Worm (Caenorhabditis elegans) whole organism, L2 larva: ENCODE data around the gene C03B1.2.

ENCODE experiments used
- C34F6.9 ChIP-seq: fragments of 150-350 bp; optimal IDR thresholded peaks from 2 replicates; lab custom pipeline; 2014; ENCODE audit warnings: missing biosample characterization, missing genetic modification characterization
- F13H6.1 ChIP-seq: sonication (generic microtip); optimal IDR thresholded peaks from 2 replicates; lab custom pipeline; 2016; ENCODE audit warnings: missing genetic modification characterization, missing compliant biosample characterization
- R02D3.7 ChIP-seq: fragments of 150-350 bp; optimal IDR thresholded peaks from 2 replicates; lab custom pipeline; 2014; ENCODE audit warnings: missing biosample characterization, missing genetic modification characterization
- alr-1 ChIP-seq: fragments of 150-350 bp; optimal IDR thresholded peaks from 2 replicates; lab custom pipeline; 2014; ENCODE audit warnings: missing biosample characterization, missing genetic modification characterization
- aly-2 ChIP-seq: fragments of 150-350 bp; optimal IDR thresholded peaks from 2 replicates; lab custom pipeline; 2014; ENCODE audit warnings: missing biosample characterization, missing genetic modification characterization
- blmp-1 ChIP-seq: sonication (generic microtip); optimal IDR thresholded peaks from 2 replicates; lab custom pipeline; 2017; ENCODE audit warnings: missing genetic modification characterization, mild to moderate bottlenecking, missing compliant biosample characterization, antibody characterized with exemption, moderate library complexity; ENCODE audit not compliant: insufficient read depth
- ceh-16 ChIP-seq: fragments of 150-350 bp; optimal IDR thresholded peaks from 2 replicates; lab custom pipeline; 2014; ENCODE audit warnings: missing biosample characterization, missing genetic modification characterization
- ceh-82 ChIP-seq: fragments of 150-350 bp; optimal IDR thresholded peaks from 2 replicates; lab custom pipeline; 2014; ENCODE audit warnings: missing biosample characterization, missing genetic modification characterization
- crh-2 ChIP-seq: sonication (generic microtip); optimal IDR thresholded peaks from 2 replicates; lab custom pipeline; 2017; ENCODE audit warnings: missing biosample characterization, missing genetic modification characterization
- dmd-4 ChIP-seq: sonication (generic microtip); optimal IDR thresholded peaks from 2 replicates; lab custom pipeline; 2017; ENCODE audit warnings: missing biosample characterization, missing genetic modification characterization
- egl-27 ChIP-seq: sonication (generic microtip); optimal IDR thresholded peaks from 3 replicates; lab custom pipeline; 2017; ENCODE audit warnings: missing biosample characterization, missing genetic modification reagents, missing genetic modification characterization
- elt-1 ChIP-seq: fragments of 150-350 bp; optimal IDR thresholded peaks from 2 replicates; lab custom pipeline; 2014; ENCODE audit warnings: missing biosample characterization, missing genetic modification characterization
- fos-1 ChIP-seq: fragments of 150-350 bp; optimal IDR thresholded peaks from 2 replicates; lab custom pipeline; 2014; ENCODE audit warnings: missing biosample characterization, missing genetic modification characterization
- lin-11 ChIP-seq: fragments of 150-350 bp; sonication (generic microtip); optimal IDR thresholded peaks from 2 replicates; lab custom pipeline; 2014; ENCODE audit warnings: missing biosample characterization, missing genetic modification characterization, inconsistent platforms, mixed read lengths
- lin-13 ChIP-seq: fragments of 150-350 bp; optimal IDR thresholded peaks from 2 replicates; lab custom pipeline; 2014; ENCODE audit warnings: missing biosample characterization, missing genetic modification reagents, missing genetic modification characterization
- lin-39 ChIP-seq: fragments of 150-350 bp; optimal IDR thresholded peaks from 2 replicates; lab custom pipeline; 2014; ENCODE audit warnings: missing biosample characterization, missing genetic modification reagents, missing genetic modification characterization
- lsy-2 ChIP-seq, 2 experiments: fragments of 150-350 bp in 1 of 2; sonication (generic microtip) in 1 of 2; optimal IDR thresholded peaks; 2 replicates each; lab custom pipeline; 2014 to 2017; ENCODE audit warnings: missing biosample characterization in 2 of 2, missing genetic modification characterization in 2 of 2
- nhr-11 ChIP-seq: fragments of 150-350 bp; optimal IDR thresholded peaks from 2 replicates; lab custom pipeline; 2014; ENCODE audit warnings: missing biosample characterization, missing genetic modification characterization
- nhr-129 ChIP-seq: fragments of 150-350 bp; optimal IDR thresholded peaks from 2 replicates; lab custom pipeline; 2014; ENCODE audit warnings: missing biosample characterization, missing genetic modification characterization
- nhr-21 ChIP-seq: fragments of 150-350 bp; optimal IDR thresholded peaks from 2 replicates; lab custom pipeline; 2014; ENCODE audit warnings: missing biosample characterization, missing genetic modification characterization
- nhr-237 ChIP-seq: fragments of 150-350 bp; optimal IDR thresholded peaks from 2 replicates; lab custom pipeline; 2014; ENCODE audit warnings: missing biosample characterization, missing genetic modification characterization
- nhr-25 ChIP-seq: fragments of 150-350 bp; sonication (generic microtip); optimal IDR thresholded peaks from 3 replicates; lab custom pipeline; 2014; ENCODE audit warnings: missing biosample characterization, missing genetic modification characterization
- nhr-77 ChIP-seq: fragments of 150-350 bp; optimal IDR thresholded peaks from 2 replicates; lab custom pipeline; 2014; ENCODE audit warnings: missing biosample characterization, missing genetic modification characterization
- sma-3 ChIP-seq: sonication (generic microtip); optimal IDR thresholded peaks from 2 replicates; lab custom pipeline; 2016; ENCODE audit warnings: missing genetic modification reagents, missing genetic modification characterization, missing compliant biosample characterization
- sma-9 ChIP-seq, 2 experiments: fragments of 150-350 bp in 1 of 2; sonication (generic microtip) in 1 of 2; optimal IDR thresholded peaks; 2 replicates each; lab custom pipeline; 2014 to 2016; ENCODE audit warnings: missing genetic modification characterization in 2 of 2, mild to moderate bottlenecking in 1 of 2, missing biosample characterization in 1 of 2, missing compliant biosample characterization in 1 of 2, missing genetic modification reagents in 1 of 2, moderate library complexity in 1 of 2
- snpc-4 ChIP-seq: fragments of 150-350 bp; optimal IDR thresholded peaks from 2 replicates; lab custom pipeline; 2014; ENCODE audit warnings: missing biosample characterization, missing genetic modification characterization
- unc-39 ChIP-seq: fragments of 150-350 bp; optimal IDR thresholded peaks from 2 replicates; lab custom pipeline; 2014; ENCODE audit warnings: missing biosample characterization, missing genetic modification characterization
- unc-55 ChIP-seq: fragments of 150-350 bp; sonication (generic microtip); optimal IDR thresholded peaks from 3 replicates; lab custom pipeline; 2014; ENCODE audit warnings: missing biosample characterization, missing genetic modification reagents, missing genetic modification characterization
- zag-1 ChIP-seq: fragments of 150-350 bp; optimal IDR thresholded peaks from 2 replicates; lab custom pipeline; 2014; ENCODE audit warnings: missing biosample characterization, missing genetic modification characterization
- ztf-1 ChIP-seq: fragments of 200-800 bp; sonication (Bioruptor generic); conservative IDR thresholded peaks from 2 replicates; pipeline ENCODE4 v1.3.6; 2022; ENCODE audit warnings: missing genetic modification characterization, missing compliant biosample characterization
- ztf-4 ChIP-seq: fragments of 150-350 bp; optimal IDR thresholded peaks from 2 replicates; lab custom pipeline; 2014; ENCODE audit warnings: missing biosample characterization, missing genetic modification characterization

C03B1.2 gene

DNA sequence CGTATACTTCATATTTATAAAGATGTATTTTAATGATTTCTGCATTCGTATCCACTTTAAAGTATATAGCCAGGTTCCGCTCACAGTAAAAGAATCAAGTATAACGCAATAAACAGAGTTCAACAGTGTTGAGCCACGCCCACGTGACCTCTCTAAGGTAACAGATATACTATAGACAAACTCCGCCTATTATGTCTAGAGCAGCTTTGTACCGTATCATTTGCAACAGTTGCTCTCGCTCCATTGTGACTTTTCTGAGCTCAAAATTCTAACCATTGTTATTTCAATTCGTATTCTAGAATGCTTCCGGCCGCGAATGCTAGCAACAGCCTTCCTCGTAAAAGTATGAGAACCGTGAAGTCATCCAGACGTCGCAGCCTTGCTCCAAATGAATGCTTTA, 3.5 kb downstream of the C03B1.2 start, which contains the start of gene C03B1.17:
C03B1.17 (plus strand) TSS at position 301 of the 400 bp plus-strand sequence.
- no peak for TF ChIP-seq ceh-82 (tag; lab: Kevin White, UChicago)
- no peak for TF ChIP-seq nhr-77 (tag; lab: Kevin White, UChicago)
- TF ChIP-seq zag-1: no peak
- TF ChIP-seq lin-39 (tag; lab: Kevin White, UChicago): no peak
- no peak for TF ChIP-seq aly-2
- no peak for TF ChIP-seq C34F6.9
- no peak for TF ChIP-seq ztf-1 (GFP tag; lab: Robert Waterston, UW)
- TF ChIP-seq sma-9 (GFP tag; optimal IDR thresholded peaks at IDR 0.05; lab: Kevin White, UChicago): no peak
- TF ChIP-seq sma-9 (tag; optimal IDR thresholded peaks at IDR 0.05; lab: Kevin White, UChicago): no peak
- TF ChIP-seq egl-27: no peak

DNA sequence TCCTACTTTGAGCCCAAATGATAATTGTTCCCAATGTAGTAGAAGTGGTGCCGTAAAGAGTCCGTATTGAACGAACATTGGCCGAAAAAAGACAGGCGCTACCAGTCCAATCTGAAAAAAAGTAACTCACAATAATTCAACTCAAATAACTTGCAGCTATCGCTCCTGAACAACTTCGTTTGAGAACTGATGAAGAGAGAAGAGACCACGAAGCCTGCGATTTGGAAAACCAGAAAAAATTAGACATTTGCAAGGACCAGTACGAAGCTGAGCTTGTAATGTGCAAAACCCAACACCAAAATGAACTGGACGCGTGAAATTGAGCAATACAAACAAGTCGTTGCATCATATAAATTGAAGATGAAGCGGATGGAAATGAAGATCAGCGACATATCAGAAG, 4.6 kb downstream of the C03B1.2 start, which contains the start of gene C03B1.1:
C03B1.1 (plus strand) TSS at position 301 of the 400 bp plus-strand sequence.
- TF ChIP-seq dmd-4 (tag; lab: Kevin White, UChicago) (no peak), blmp-1 (no peak), F13H6.1 (tag; lab: Kevin White, UChicago) (no peak)

DNA sequence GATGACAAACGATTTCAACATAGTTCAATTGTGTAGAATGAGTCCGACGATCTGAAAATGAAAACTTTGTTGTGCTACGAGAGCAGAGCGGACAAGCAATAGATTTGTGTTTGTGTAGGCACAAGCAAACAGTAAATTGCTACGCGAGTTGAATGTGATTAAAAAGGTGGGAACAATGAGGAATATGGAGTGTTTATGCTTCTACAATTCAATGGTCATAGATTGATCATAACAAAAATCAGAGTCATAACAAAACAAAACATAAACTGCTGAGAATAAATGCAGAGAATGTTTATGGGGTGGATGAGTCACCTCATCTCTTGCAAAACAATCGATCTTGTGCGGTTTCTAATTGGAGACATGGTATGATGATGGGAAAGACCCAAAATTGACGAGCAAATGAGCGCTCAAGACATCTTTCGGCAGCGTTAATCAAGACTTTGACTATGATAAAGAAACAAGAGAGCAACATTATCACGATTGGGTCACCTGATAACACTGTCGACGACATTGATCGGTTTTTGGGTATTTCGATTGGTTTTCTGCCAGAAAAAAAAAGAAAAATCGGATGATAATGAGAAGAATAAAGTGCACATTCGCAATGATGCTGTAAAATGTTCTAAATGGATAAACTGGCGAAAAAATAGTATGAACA, 7.9 kb downstream of the C03B1.2 start, which contains the start of gene lmp-1:
lmp-1 (minus strand) TSS at position 51 of the 655 bp plus-strand sequence.
- no peak for TF ChIP-seq snpc-4 (tag; lab: Kevin White, UChicago)
- peak; percentile 37 for TF ChIP-seq fos-1 (tag; lab: Kevin White, UChicago)

DNA sequence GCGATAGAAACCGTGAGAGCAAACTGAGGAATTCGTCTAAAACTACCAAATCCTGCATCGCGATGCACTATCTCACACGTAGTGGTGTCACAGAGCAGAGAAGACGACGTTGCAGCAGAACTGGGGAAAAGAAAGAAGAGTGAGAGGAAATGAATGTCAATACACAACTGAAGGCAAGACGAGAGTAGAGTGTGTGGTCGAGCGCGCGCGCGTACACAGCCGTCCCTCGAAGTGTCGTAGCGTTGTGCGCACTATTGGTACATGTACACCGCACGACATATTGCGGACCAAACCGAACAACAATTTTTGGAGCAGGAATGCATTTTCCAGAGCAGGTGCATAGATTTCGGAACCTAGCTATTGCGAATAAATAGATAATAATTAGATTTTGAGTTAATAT, 8.5 kb downstream of the C03B1.2 start:
- TF ChIP-seq nhr-237 (no peak), nhr-21 (tag; lab: Kevin White, UChicago) (peak; percentile 36), ceh-16 (tag; lab: Kevin White, UChicago) (peak; percentile 60), alr-1 (no peak), lin-11 (tag; lab: Kevin White, UChicago) (peak; percentile 78), nhr-129 (peak; percentile 88), unc-39 (tag; lab: Kevin White, UChicago) (no peak), nhr-11 (tag; lab: Kevin White, UChicago) (no peak), F13H6.1 (tag; lab: Kevin White, UChicago) (peak; percentile 67), egl-27 (peak; percentile 32), zag-1 (peak; percentile 32), lsy-2 (tag; optimal IDR thresholded peaks at IDR 0.05; lab: Kevin White, UChicago) (peak in 1 of 2 experiments; percentile 55), lin-13 (GFP tag; lab: Kevin White, UChicago) (peak; percentile 44), sma-3 (GFP tag; lab: Kevin White, UChicago) (peak; percentile 13), fos-1 (tag; lab: Kevin White, UChicago) (peak; percentile 53), sma-9 (GFP tag; optimal IDR thresholded peaks at IDR 0.05; lab: Kevin White, UChicago) (peak; percentile 54), sma-9 (tag; optimal IDR thresholded peaks at IDR 0.05; lab: Kevin White, UChicago) (no peak), crh-2 (tag; lab: Kevin White, UChicago) (peak; percentile 54), unc-55 (GFP tag; lab: Kevin White, UChicago) (peak; percentile 64), C34F6.9 (peak; percentile 65)

DNA sequence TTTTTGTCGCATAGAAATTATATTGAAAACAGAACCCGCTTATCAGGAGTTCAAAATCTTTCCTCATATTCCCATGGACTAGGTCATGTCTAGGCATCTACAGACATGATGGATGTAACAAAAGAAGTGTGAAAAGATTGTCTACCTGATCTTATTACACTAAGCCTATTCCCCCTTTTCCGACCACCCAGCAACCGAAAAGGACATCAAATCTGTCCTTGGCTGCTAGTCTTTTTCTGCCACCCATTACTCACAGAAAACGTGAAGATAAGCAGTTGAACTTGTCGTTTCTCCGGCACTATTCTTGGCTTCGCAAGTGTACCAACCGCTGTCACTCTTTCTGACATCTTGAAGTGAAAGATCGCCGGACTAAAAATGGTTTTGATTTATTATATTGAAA, 13.1 kb downstream of the C03B1.2 start:
- TF ChIP-seq elt-1 (tag; lab: Kevin White, UChicago) (peak; percentile 55), C34F6.9 (no peak), R02D3.7 (tag; lab: Kevin White, UChicago) (no peak), sma-9 (GFP tag; optimal IDR thresholded peaks at IDR 0.05; lab: Kevin White, UChicago) (peak; percentile 25), sma-9 (tag; optimal IDR thresholded peaks at IDR 0.05; lab: Kevin White, UChicago) (no peak), ceh-16 (tag; lab: Kevin White, UChicago) (peak; percentile 80), nhr-25 (tag; lab: Kevin White, UChicago) (peak; percentile 51), blmp-1 (peak; percentile 1), unc-55 (GFP tag; lab: Kevin White, UChicago) (no peak), ztf-4 (tag; lab: Kevin White, UChicago) (no peak), nhr-11 (tag; lab: Kevin White, UChicago) (no peak)
- TF ChIP-seq, all 48 proteins: peak for 5
